Fruit fly (Drosophila melanogaster) whole organism, embryonic: ENCODE data around the gene CG11975.

Experiments
- Antp ChIP-seq: fragments of 200-800 bp; sonication (Bioruptor generic); optimal IDR thresholded peaks from 3 replicates; lab custom pipeline; 2016; ENCODE audit warnings: missing biosample characterization, missing genetic modification characterization
- Bdp1 ChIP-seq: fragments of 200-800 bp; sonication (Bioruptor generic); optimal IDR thresholded peaks from 3 replicates; lab custom pipeline; 2016; ENCODE audit warnings: missing biosample characterization, missing genetic modification characterization
- CG10209 ChIP-seq: fragments of 200-800 bp; sonication (Bioruptor generic); optimal IDR thresholded peaks from 3 replicates; lab custom pipeline; 2017; ENCODE audit warnings: missing biosample characterization, mild to moderate bottlenecking, missing genetic modification characterization, missing genetic modification reagents
- CG10543 ChIP-seq: fragments of 200-800 bp; sonication (Bioruptor generic); optimal IDR thresholded peaks from 3 replicates; lab custom pipeline; 2017; ENCODE audit warnings: missing biosample characterization, mild to moderate bottlenecking, missing genetic modification characterization, moderate library complexity
- CG11093 ChIP-seq: fragments of 200-800 bp; sonication (Bioruptor generic); IDR thresholded peaks from 3 replicates; pipeline ENCODE4 v1.3.6; 2022; ENCODE audit warnings: missing biosample characterization, missing genetic modification characterization
- CG11456 ChIP-seq: fragments of 200-800 bp; sonication (Bioruptor generic); IDR thresholded peaks from 3 replicates; pipeline ENCODE4 v1.3.6; 2022; ENCODE audit warnings: missing biosample characterization, missing genetic modification characterization
- CG11560 ChIP-seq: fragments of 200-800 bp; sonication (Bioruptor generic); IDR thresholded peaks from 3 replicates; pipeline ENCODE4 v1.3.6; 2022; ENCODE audit warnings: missing biosample characterization, missing genetic modification characterization
- CG13287 ChIP-seq: fragments of 200-800 bp; sonication (Bioruptor generic); IDR thresholded peaks from 2 replicates; pipeline ENCODE4 v1.3.6; 2022; ENCODE audit warnings: missing biosample characterization, missing genetic modification characterization; ENCODE audit not compliant: partially characterized antibody
- CG13775 ChIP-seq: fragments of 200-800 bp; sonication (Bioruptor generic); optimal IDR thresholded peaks from 3 replicates; lab custom pipeline; 2017; ENCODE audit warnings: missing biosample characterization, mild to moderate bottlenecking, missing genetic modification characterization
- CG15011 ChIP-seq: fragments of 200-800 bp; sonication (Bioruptor generic); optimal IDR thresholded peaks from 3 replicates; lab custom pipeline; 2018; ENCODE audit warnings: missing biosample characterization, mild to moderate bottlenecking, missing genetic modification characterization
- CG16779 ChIP-seq: fragments of 200-800 bp; sonication (Bioruptor generic); IDR thresholded peaks from 2 replicates; pipeline ENCODE4 v1.3.6; 2022; ENCODE audit warnings: missing biosample characterization, missing genetic modification characterization
- CG1792 ChIP-seq: fragments of 200-800 bp; sonication (Bioruptor generic); optimal IDR thresholded peaks from 2 replicates; lab custom pipeline; 2016; ENCODE audit warnings: missing biosample characterization, missing genetic modification characterization
- CG18599 ChIP-seq: fragments of 200-800 bp; sonication (Bioruptor generic); optimal IDR thresholded peaks from 3 replicates; lab custom pipeline; 2017; ENCODE audit warnings: missing biosample characterization, missing genetic modification characterization, mild to moderate bottlenecking, moderate library complexity, missing genetic modification reagents
- CG2116 ChIP-seq: fragments of 200-800 bp; sonication (Bioruptor generic); optimal IDR thresholded peaks from 3 replicates; lab custom pipeline; 2018; ENCODE audit warnings: missing biosample characterization, mild to moderate bottlenecking, missing genetic modification characterization
- CG2120 ChIP-seq: fragments of 200-800 bp; sonication (Bioruptor generic); optimal IDR thresholded peaks from 3 replicates; lab custom pipeline; 2016; ENCODE audit warnings: missing biosample characterization, missing genetic modification characterization
- CG3281 ChIP-seq: fragments of 200-800 bp; sonication (Bioruptor generic); optimal IDR thresholded peaks from 3 replicates; lab custom pipeline; 2017; ENCODE audit warnings: missing biosample characterization, mild to moderate bottlenecking, missing genetic modification characterization
- CG4328 ChIP-seq: fragments of 200-800 bp; sonication (Bioruptor generic); optimal IDR thresholded peaks from 3 replicates; lab custom pipeline; 2017; ENCODE audit warnings: missing biosample characterization, missing genetic modification reagents, missing genetic modification characterization
- CG6654 ChIP-seq: fragments of 200-800 bp; sonication (Bioruptor generic); optimal IDR thresholded peaks from 2 replicates; lab custom pipeline; 2017; ENCODE audit warnings: missing biosample characterization, mild to moderate bottlenecking, missing genetic modification characterization
- CG6683 ChIP-seq: fragments of 200-800 bp; sonication (Bioruptor generic); optimal IDR thresholded peaks from 2 replicates; lab custom pipeline; 2017; ENCODE audit warnings: missing biosample characterization, mild to moderate bottlenecking, missing genetic modification characterization, missing genetic modification reagents
- CG7963 ChIP-seq: fragments of 200-800 bp; sonication (Bioruptor generic); IDR thresholded peaks from 3 replicates; pipeline ENCODE4 v1.3.6; 2022; ENCODE audit warnings: missing biosample characterization, missing genetic modification characterization; ENCODE audit not compliant: partially characterized antibody
- Chrac-16 ChIP-seq: fragments of 200-800 bp; sonication (Bioruptor generic); optimal IDR thresholded peaks from 3 replicates; lab custom pipeline; 2016; ENCODE audit warnings: missing biosample characterization, missing genetic modification characterization
- Dip3 ChIP-seq: fragments of 200-800 bp; sonication (Bioruptor generic); optimal IDR thresholded peaks from 3 replicates; lab custom pipeline; 2016; ENCODE audit warnings: missing biosample characterization, missing genetic modification characterization
- Eip74EF ChIP-seq, 2 experiments: fragments of 200-800 bp in 1 of 2; fragments of >200 bp in 1 of 2; sonication (Bioruptor generic) in 1 of 2; optimal IDR thresholded peaks; 2 replicates each; lab custom pipeline; 2017 to 2019; ENCODE audit warnings: missing biosample characterization in 2 of 2, missing genetic modification characterization in 2 of 2, mild to moderate bottlenecking in 1 of 2, moderate library complexity in 1 of 2
- Gsc ChIP-seq: fragments of 200-800 bp; sonication (Bioruptor generic); IDR thresholded peaks from 2 replicates; pipeline ENCODE4 v1.3.6; 2022; ENCODE audit warnings: missing biosample characterization, missing genetic modification characterization
- Lhr ChIP-seq: fragments of 200-800 bp; sonication (Bioruptor generic); optimal IDR thresholded peaks from 3 replicates; lab custom pipeline; 2017; ENCODE audit warnings: mild to moderate bottlenecking, missing biosample characterization, missing genetic modification reagents, missing genetic modification characterization
- MTF-1 ChIP-seq: fragments of 200-800 bp; sonication (Bioruptor generic); optimal IDR thresholded peaks from 2 replicates; lab custom pipeline; 2018; ENCODE audit warnings: missing biosample characterization, mild to moderate bottlenecking, missing genetic modification characterization, borderline replicate concordance
- Mes4 ChIP-seq: fragments of 200-800 bp; sonication (Bioruptor generic); optimal IDR thresholded peaks from 2 replicates; lab custom pipeline; 2016; ENCODE audit warnings: missing biosample characterization, missing genetic modification characterization
- Myb ChIP-seq: fragments of 200-800 bp; sonication (Bioruptor generic); optimal IDR thresholded peaks from 2 replicates; lab custom pipeline; 2016; ENCODE audit warnings: missing biosample characterization, missing genetic modification characterization
- Nf-YC ChIP-seq: fragments of 200-800 bp; optimal IDR thresholded peaks from 3 replicates; lab custom pipeline; 2019; ENCODE audit warnings: missing biosample characterization, mild to moderate bottlenecking, missing genetic modification characterization, moderate library complexity
- Stat92E ChIP-seq, 3 experiments: fragments of >200 bp in 2 of 3; fragments of 200-800 bp in 1 of 3; sonication (Bioruptor generic) in 1 of 3; optimal IDR thresholded peaks; 2 replicates each; lab custom pipeline; 2017 to 2019; ENCODE audit warnings: missing biosample characterization in 3 of 3, missing genetic modification characterization in 3 of 3, mild to moderate bottlenecking in 1 of 3, moderate library complexity in 1 of 3
- TFAM ChIP-seq: fragments of 200-800 bp; sonication (Bioruptor generic); optimal IDR thresholded peaks from 2 replicates; lab custom pipeline; 2017; ENCODE audit warnings: missing biosample characterization, missing genetic modification characterization, inconsistent platforms
- ac ChIP-seq: fragments of 200-800 bp; sonication (Bioruptor generic); optimal IDR thresholded peaks from 3 replicates; lab custom pipeline; 2017; ENCODE audit warnings: missing biosample characterization, mild to moderate bottlenecking, missing genetic modification characterization
- ase ChIP-seq: fragments of 200-800 bp; sonication (Bioruptor generic); IDR thresholded peaks from 3 replicates; pipeline ENCODE4 v1.3.6; 2022; ENCODE audit warnings: missing biosample characterization, missing genetic modification characterization
- dm ChIP-seq: fragments of 200-800 bp; sonication (Bioruptor generic); optimal IDR thresholded peaks from 3 replicates; lab custom pipeline; 2016; ENCODE audit warnings: missing biosample characterization, missing genetic modification characterization
- esg ChIP-seq: fragments of 200-800 bp; sonication (Bioruptor generic); conservative IDR thresholded peaks from 2 replicates; pipeline ENCODE4 v1.3.6; 2022; ENCODE audit warnings: missing biosample characterization, missing genetic modification characterization
- exex ChIP-seq: fragments of 200-800 bp; sonication (Bioruptor generic); optimal IDR thresholded peaks from 4 replicates; lab custom pipeline; 2018; ENCODE audit warnings: missing biosample characterization, mild to moderate bottlenecking, missing genetic modification characterization, moderate library complexity
- fd3F ChIP-seq: fragments of 200-800 bp; sonication (Bioruptor generic); optimal IDR thresholded peaks from 2 replicates; lab custom pipeline; 2018; ENCODE audit warnings: missing biosample characterization, mild to moderate bottlenecking, missing genetic modification characterization, moderate library complexity
- ftz-f1 ChIP-seq: fragments of 200-800 bp; sonication (Bioruptor generic); optimal IDR thresholded peaks from 2 replicates; lab custom pipeline; 2016; ENCODE audit warnings: missing biosample characterization, missing genetic modification characterization
- gro ChIP-seq: fragments of 200-800 bp; sonication (Bioruptor generic); optimal IDR thresholded peaks from 2 replicates; lab custom pipeline; 2016; ENCODE audit warnings: missing biosample characterization, missing genetic modification characterization
- gsb-n ChIP-seq: fragments of 200-800 bp; sonication (Bioruptor generic); optimal IDR thresholded peaks from 3 replicates; lab custom pipeline; 2018; ENCODE audit warnings: missing biosample characterization, mild to moderate bottlenecking, missing genetic modification characterization
- inv ChIP-seq: fragments of 200-800 bp; sonication (Bioruptor generic); IDR thresholded peaks from 2 replicates; pipeline ENCODE4 v1.3.6; 2022; ENCODE audit warnings: missing biosample characterization, missing genetic modification characterization; ENCODE audit not compliant: partially characterized antibody
- lola ChIP-seq, 3 experiments: fragments of >200 bp in 2 of 3; fragments of 200-800 bp in 1 of 3; sonication (Bioruptor generic) in 1 of 3; optimal IDR thresholded peaks; 2 replicates each; lab custom pipeline; 2017 to 2019; ENCODE audit warnings: missing biosample characterization in 3 of 3, missing genetic modification characterization in 3 of 3, mild to moderate bottlenecking in 1 of 3, moderate library complexity in 1 of 3
- sens-2 ChIP-seq: fragments of 200-800 bp; sonication (Bioruptor generic); IDR thresholded peaks from 2 replicates; pipeline ENCODE4 v1.3.6; 2022; ENCODE audit warnings: missing biosample characterization, missing genetic modification characterization
- slou ChIP-seq: fragments of 200-800 bp; sonication (Bioruptor generic); optimal IDR thresholded peaks from 3 replicates; lab custom pipeline; 2016; ENCODE audit warnings: missing biosample characterization, missing genetic modification characterization
- sqz ChIP-seq: fragments of 200-800 bp; sonication (Bioruptor generic); optimal IDR thresholded peaks from 3 replicates; lab custom pipeline; 2018; ENCODE audit warnings: missing biosample characterization, mild to moderate bottlenecking, missing genetic modification characterization
- tin ChIP-seq: fragments of 200-800 bp; sonication (Bioruptor generic); optimal IDR thresholded peaks from 3 replicates; lab custom pipeline; 2016; ENCODE audit warnings: missing biosample characterization, missing genetic modification characterization
- tx ChIP-seq: fragments of 200-800 bp; sonication (Bioruptor generic); optimal IDR thresholded peaks from 2 replicates; lab custom pipeline; 2016; ENCODE audit warnings: missing biosample characterization, missing genetic modification characterization
- vnd ChIP-seq: fragments of 200-800 bp; sonication (Bioruptor generic); IDR thresholded peaks from 3 replicates; pipeline ENCODE4 v1.3.6; 2022; ENCODE audit warnings: missing biosample characterization, missing genetic modification characterization; ENCODE audit not compliant: partially characterized antibody
- wdn ChIP-seq: fragments of 200-800 bp; sonication (Bioruptor generic); IDR thresholded peaks from 2 replicates; pipeline ENCODE4 v1.3.6; 2022; ENCODE audit warnings: missing biosample characterization, missing genetic modification characterization
- zfh2 ChIP-seq: fragments of 200-800 bp; sonication (Bioruptor generic); optimal IDR thresholded peaks from 2 replicates; lab custom pipeline; 2016; ENCODE audit warnings: missing biosample characterization, missing genetic modification characterization

The CG11975 gene

dm6 chr3R:9019689-9020138, 26.7 kb downstream of the CG11975 start, which contains the start of gene tgo (continued):
- TF ChIP-seq CG2116 (GFP tag; lab: Kevin White, UChicago): peak; percentile 65
- TF ChIP-seq tin: no peak
- no peak for TF ChIP-seq Mes4 (GFP tag; lab: Kevin White, UChicago)
- no peak for TF ChIP-seq ac (GFP tag; lab: Kevin White, UChicago)
- TF ChIP-seq tx (GFP tag; lab: Kevin White, UChicago): no peak
- no peak for TF ChIP-seq Nf-YC (tag; lab: Kevin White, UChicago)
- peak; percentile 68 for TF ChIP-seq CG13287 (GFP tag; lab: Robert Waterston, UW)
- no peak for TF ChIP-seq MTF-1 (GFP tag; lab: Kevin White, UChicago)
- TF ChIP-seq Gsc (GFP tag; lab: Robert Waterston, UW): no peak
- no peak for TF ChIP-seq CG3281 (GFP tag; lab: Kevin White, UChicago)
- no peak for TF ChIP-seq exex (tag; lab: Kevin White, UChicago)
- no peak for TF ChIP-seq CG11456
- TF ChIP-seq wdn: no peak
- TF ChIP-seq CG7963: no peak
- no peak for TF ChIP-seq ase (GFP tag; lab: Robert Waterston, UW)
- no peak for TF ChIP-seq CG16779 (GFP tag; lab: Robert Waterston, UW)
- TF ChIP-seq CG6654 (GFP tag; lab: Kevin White, UChicago): no peak
- no peak for TF ChIP-seq inv (GFP tag; lab: Robert Waterston, UW)
- no peak for TF ChIP-seq gsb-n
- no peak for TF ChIP-seq CG6683 (GFP tag; lab: Kevin White, UChicago)
- no peak for TF ChIP-seq vnd
- no peak for TF ChIP-seq TFAM (GFP tag; lab: Kevin White, UChicago)
- peak in 1 of 3 experiments; percentile 42 for TF ChIP-seq Stat92E (GFP tag; optimal IDR thresholded peaks at IDR 0.05; lab: Kevin White, UChicago)
- peak; percentile 98 for TF ChIP-seq Myb (GFP tag; lab: Kevin White, UChicago)
- TF ChIP-seq Dip3 (GFP tag; lab: Kevin White, UChicago): no peak
- peak; percentile 36 for TF ChIP-seq CG10543 (GFP tag; lab: Kevin White, UChicago)
- TF ChIP-seq CG18599: no peak
- no peak for TF ChIP-seq zfh2 (GFP tag; lab: Kevin White, UChicago)
- no peak for TF ChIP-seq ftz-f1 (GFP tag; lab: Kevin White, UChicago)
- TF ChIP-seq sqz: no peak
- no peak for TF ChIP-seq gro (GFP tag; lab: Kevin White, UChicago)
- no peak for TF ChIP-seq CG1792 (GFP tag; lab: Kevin White, UChicago)
- no peak for TF ChIP-seq lola (GFP tag; optimal IDR thresholded peaks at IDR 0.05; lab: Kevin White, UChicago)
- no peak for TF ChIP-seq CG11560 (tag; lab: Robert Waterston, UW)
- TF ChIP-seq slou: no peak
- no peak for TF ChIP-seq Antp (GFP tag; lab: Kevin White, UChicago)
- no peak for TF ChIP-seq Chrac-16 (GFP tag; lab: Kevin White, UChicago)
- no peak for TF ChIP-seq Bdp1
- TF ChIP-seq esg (GFP tag; lab: Robert Waterston, UW): no peak
- no peak for TF ChIP-seq sens-2
- TF ChIP-seq CG4328 (GFP tag; lab: Kevin White, UChicago): no peak
- no peak for TF ChIP-seq CG11093 (GFP tag; lab: Robert Waterston, UW)
- TF ChIP-seq dm: no peak
- peak; percentile 4 for TF ChIP-seq CG2120 (GFP tag; lab: Kevin White, UChicago)
- TF ChIP-seq Eip74EF (GFP tag; optimal IDR thresholded peaks at IDR 0.05; lab: Kevin White, UChicago): no peak
- TF ChIP-seq CG13775 (GFP tag; lab: Kevin White, UChicago): no peak
- TF ChIP-seq Lhr (GFP tag; lab: Kevin White, UChicago): peak; percentile 79
- TF ChIP-seq CG15011 (GFP tag; lab: Kevin White, UChicago): no peak
- TF ChIP-seq CG10209 (GFP tag; lab: Kevin White, UChicago): no peak
- TF ChIP-seq fd3F: no peak
